Worm (Caenorhabditis elegans): Measurements from ENCODE around the gene R05G6.10.

Gene R05G6.10

ce11 chrIV:7549844-7550243 lies 7.5 kb upstream of the R05G6.10 start (continued):
- TF ChIP-seq fos-1 (tag; optimal IDR thresholded peaks at IDR 0.05) (no peak), ceh-62 (tag; optimal IDR thresholded peaks at IDR 0.05) (no peak), daf-12 (tag; optimal IDR thresholded peaks at IDR 0.05) (no peak), egl-43 (GFP tag; IDR thresholded peaks at IDR 0.05) (peak; percentile 54; the same call in 1 of the 2 replicates), nhr-77 (tag; optimal IDR thresholded peaks at IDR 0.05) (peak; percentile 19), nhr-41 (GFP tag; IDR thresholded peaks at IDR 0.05) (peak; percentile 65; the same call in 1 of the 2 replicates), nhr-42 (GFP tag; IDR thresholded peaks at IDR 0.05) (peak; percentile 58; the same call in 1 of the 2 replicates), ceh-20 (GFP tag; IDR thresholded peaks at IDR 0.05) (no peak)

ce11 chrIV:7547843-7548578 lies 5.7 kb upstream of the R05G6.10 start, which contains the start of the genes cdd-2 and oef-1:
Gene cdd-2, minus strand, starts transcription at chrIV:7547893.
Gene oef-1, plus strand, starts transcription at chrIV:7548417.
- peak; percentile 99 for TF ChIP-seq lin-38 (GFP tag; IDR thresholded peaks at IDR 0.05)
- TF ChIP-seq lin-15B (tag; optimal IDR thresholded peaks at IDR 0.05), result no peak
- TF ChIP-seq arid-1 (GFP tag; conservative IDR thresholded peaks at IDR 0.05), result 0 out of 2 replicates have a peak, but pooled peaks have one; percentile 59
- no peak for TF ChIP-seq ZK546.5 (tag; optimal IDR thresholded peaks at IDR 0.05)
- TF ChIP-seq lin-13 (GFP tag; optimal IDR thresholded peaks at IDR 0.05), result no peak
- peak; percentile 92 for TF ChIP-seq F49E8.2 (tag; optimal IDR thresholded peaks at IDR 0.05; ENCODE audit: borderline replicate concordance)
- peak; percentile 70 for TF ChIP-seq unc-130 (GFP tag; optimal IDR thresholded peaks at IDR 0.05)
- 0 out of 2 replicates have a peak, but pooled peaks have one; percentile 30 for TF ChIP-seq tra-1 (GFP tag; IDR thresholded peaks at IDR 0.05)
- no peak for TF ChIP-seq gei-8 (GFP tag; optimal IDR thresholded peaks at IDR 0.05)
- TF ChIP-seq vab-7 (GFP tag; IDR thresholded peaks at IDR 0.05), result peak; percentile 37; the same call in 1 of the 2 replicates
- peak; percentile 89 for TF ChIP-seq Y48G9A.11 (GFP tag; IDR thresholded peaks at IDR 0.05)
- TF ChIP-seq snpc-1.2 (GFP tag; IDR thresholded peaks at IDR 0.05), result peak; percentile 85

ce11 chrIV:7543662-7544061 lies 1.3 kb upstream of the R05G6.10 start:
- TF ChIP-seq aha-1 (tag), result peak; percentile 39
- TF ChIP-seq nhr-77 (tag; optimal IDR thresholded peaks at IDR 0.05), result no peak
- TF ChIP-seq egl-27 (tag; optimal IDR thresholded peaks at IDR 0.05), result no peak
- no peak for TF ChIP-seq lim-7 (GFP tag; IDR thresholded peaks at IDR 0.05)
- TF ChIP-seq lin-39 (tag; optimal IDR thresholded peaks at IDR 0.05), result no peak
- no peak for TF ChIP-seq nhr-10 (tag; optimal IDR thresholded peaks at IDR 0.05)
- TF ChIP-seq ceh-32 (tag; optimal IDR thresholded peaks at IDR 0.05; ENCODE audit: poor library complexity), result no peak
- no peak for TF ChIP-seq lin-29 (GFP tag; IDR thresholded peaks at IDR 0.05)
- no peak for TF ChIP-seq dve-1 (tag; optimal IDR thresholded peaks at IDR 0.05; ENCODE audit: insufficient read depth)
- no peak for TF ChIP-seq dmd-9 (GFP tag; IDR thresholded peaks at IDR 0.05)
- peak in 1 of 2 experiments; percentile 95 for TF ChIP-seq unc-62 (GFP tag; optimal IDR thresholded peaks at IDR 0.05 in 1 of 2)
- TF ChIP-seq unc-62 (tag; optimal IDR thresholded peaks at IDR 0.05), result no peak

ce11 chrIV:7532360-7532759 lies 10.0 kb downstream of the R05G6.10 start, which contains the start of gene R05G6.1:
Gene R05G6.1, plus strand, starts transcription at chrIV:7532660.
- TF ChIP-seq T26A8.4 (GFP tag; IDR thresholded peaks at IDR 0.05), result no peak
- no peak for TF ChIP-seq egl-27 (tag; optimal IDR thresholded peaks at IDR 0.05)
- no peak for TF ChIP-seq rbr-2 (tag; optimal IDR thresholded peaks at IDR 0.05)
- TF ChIP-seq hlh-11 (tag; optimal IDR thresholded peaks at IDR 0.05), result no peak
- TF ChIP-seq nhr-42 (GFP tag; IDR thresholded peaks at IDR 0.05), result no peak
- no peak for TF ChIP-seq dve-1 (tag; optimal IDR thresholded peaks at IDR 0.05; ENCODE audit: insufficient read depth)
